Fruit fly (Drosophila melanogaster) whole organism, adult: Measurements from ENCODE around the gene CG7879.

Experiments used
- CG11617 ChIP-seq: fragments of 200-800 bp; sonication (Bioruptor generic); optimal IDR thresholded peaks from 2 replicates; lab custom pipeline; 2017; ENCODE audit warnings: mild to moderate bottlenecking, missing biosample characterization, missing genetic modification reagents, missing genetic modification characterization
- CG12768 ChIP-seq: fragments of 200-800 bp; sonication (Bioruptor generic); optimal IDR thresholded peaks from 2 replicates; lab custom pipeline; 2017; ENCODE audit warnings: missing biosample characterization, missing genetic modification characterization, mild to moderate bottlenecking, moderate library complexity, missing genetic modification reagents
- CG14711 ChIP-seq: fragments of 200-800 bp; sonication (Bioruptor generic); optimal IDR thresholded peaks from 2 replicates; lab custom pipeline; 2018; ENCODE audit warnings: missing biosample characterization, mild to moderate bottlenecking, missing genetic modification characterization, moderate library complexity
- CG1620 ChIP-seq: fragments of 200-800 bp; sonication (Bioruptor generic); optimal IDR thresholded peaks from 2 replicates; lab custom pipeline; 2016; ENCODE audit warnings: missing biosample characterization, missing genetic modification characterization
- CG33017 ChIP-seq: fragments of 200-800 bp; sonication (Bioruptor generic); optimal IDR thresholded peaks from 2 replicates; lab custom pipeline; 2018; ENCODE audit warnings: missing biosample characterization, mild to moderate bottlenecking, missing genetic modification characterization, moderate library complexity
- CG5204 ChIP-seq: fragments of 200-800 bp; sonication (Bioruptor generic); optimal IDR thresholded peaks from 2 replicates; lab custom pipeline; 2016; ENCODE audit warnings: missing biosample characterization, missing genetic modification characterization
- CG7045 ChIP-seq: fragments of 200-800 bp; sonication (Bioruptor generic); optimal IDR thresholded peaks from 2 replicates; lab custom pipeline; 2017; ENCODE audit warnings: missing biosample characterization, mild to moderate bottlenecking, missing genetic modification characterization
- CG7101 ChIP-seq: fragments of 200-800 bp; sonication (Bioruptor generic); optimal IDR thresholded peaks from 2 replicates; lab custom pipeline; 2018; ENCODE audit warnings: missing biosample characterization, mild to moderate bottlenecking, missing genetic modification characterization, moderate library complexity
- Clk ChIP-seq: fragments of 200-800 bp; sonication (Bioruptor generic); optimal IDR thresholded peaks from 2 replicates; lab custom pipeline; 2017; ENCODE audit warnings: missing biosample characterization, missing genetic modification characterization
- Crg-1 ChIP-seq: fragments of 200-800 bp; sonication (Bioruptor generic); optimal IDR thresholded peaks from 2 replicates; lab custom pipeline; 2016; ENCODE audit warnings: missing biosample characterization, missing genetic modification characterization
- Hr96 ChIP-seq: fragments of 200-800 bp; sonication (Bioruptor generic); optimal IDR thresholded peaks from 2 replicates; lab custom pipeline; 2016; ENCODE audit warnings: missing biosample characterization, missing genetic modification characterization
- Mnt ChIP-seq: fragments of 200-800 bp; sonication (Bioruptor generic); optimal IDR thresholded peaks from 2 replicates; lab custom pipeline; 2016; ENCODE audit warnings: missing biosample characterization, mild to moderate bottlenecking, missing genetic modification characterization
- bab1 ChIP-seq: fragments of 200-800 bp; sonication (Bioruptor generic); optimal IDR thresholded peaks from 3 replicates; lab custom pipeline; 2019; ENCODE audit warnings: missing biosample characterization, mild to moderate bottlenecking, missing genetic modification characterization, moderate library complexity
- cic ChIP-seq: fragments of 200-800 bp; sonication (Bioruptor generic); optimal IDR thresholded peaks from 2 replicates; lab custom pipeline; 2017; ENCODE audit warnings: missing biosample characterization, mild to moderate bottlenecking, missing genetic modification characterization, moderate library complexity
- cnc ChIP-seq, 2 experiments: fragments of >200 bp; optimal IDR thresholded peaks; 2 replicates each; lab custom pipeline; 2017
- kay ChIP-seq: fragments of 200-800 bp; sonication (Bioruptor generic); peaks from one replicate; lab custom pipeline; 2016; ENCODE audit warnings: missing biosample characterization, missing genetic modification characterization, borderline replicate concordance
- ovo ChIP-seq: fragments of 200-800 bp; sonication (Bioruptor generic); optimal IDR thresholded peaks from 2 replicates; lab custom pipeline; 2016; ENCODE audit warnings: missing biosample characterization, missing genetic modification characterization
- pad ChIP-seq: fragments of 200-800 bp; sonication (Bioruptor generic); optimal IDR thresholded peaks from 3 replicates; lab custom pipeline; 2017; ENCODE audit warnings: missing biosample characterization, missing genetic modification characterization, mild to moderate bottlenecking, moderate library complexity, missing genetic modification reagents
- tj ChIP-seq: fragments of 200-800 bp; sonication (Bioruptor generic); optimal IDR thresholded peaks from 3 replicates; lab custom pipeline; 2017; ENCODE audit warnings: missing biosample characterization, mild to moderate bottlenecking, missing genetic modification characterization, moderate library complexity
- toe ChIP-seq: fragments of 200-800 bp; sonication (Bioruptor generic); optimal IDR thresholded peaks from 2 replicates; lab custom pipeline; 2016; ENCODE audit warnings: missing biosample characterization, missing genetic modification characterization

The CG7879 gene

DNA sequence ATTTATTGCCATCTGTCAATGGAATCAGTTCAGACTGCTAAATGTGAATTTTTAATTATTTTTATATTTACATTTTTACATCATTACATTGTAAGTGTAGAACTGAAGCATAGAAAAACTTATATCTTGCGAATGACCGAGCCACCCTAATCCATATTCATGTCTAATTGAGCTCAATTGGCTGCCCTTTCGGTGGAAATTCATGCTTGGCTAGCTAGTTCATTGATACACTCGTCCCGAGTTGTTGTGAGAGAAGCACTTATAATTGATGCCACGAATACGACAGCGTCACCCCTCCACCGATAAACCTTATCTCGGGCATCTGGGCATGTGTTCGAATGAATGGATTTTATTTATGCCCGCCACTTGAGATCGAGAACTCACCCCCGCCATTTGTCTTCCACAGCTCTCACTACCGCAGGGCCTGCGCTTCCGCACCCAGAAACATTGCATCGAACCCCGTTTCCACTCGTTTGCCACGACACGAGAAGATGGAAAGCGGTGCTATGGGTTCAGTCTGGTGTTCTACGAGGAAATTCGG is 30.0 kb downstream of the CG7879 start:
- TF ChIP-seq cic (peak; percentile 7), Crg-1 (GFP tag; lab: Kevin White, UChicago) (no peak)

dm6 chr3L:1537353-1537752 is 31.1 kb downstream of the CG7879 start:
- TF ChIP-seq ovo (GFP tag; lab: Kevin White, UChicago), result peak; percentile 88
- no peak for TF ChIP-seq CG12768

DNA sequence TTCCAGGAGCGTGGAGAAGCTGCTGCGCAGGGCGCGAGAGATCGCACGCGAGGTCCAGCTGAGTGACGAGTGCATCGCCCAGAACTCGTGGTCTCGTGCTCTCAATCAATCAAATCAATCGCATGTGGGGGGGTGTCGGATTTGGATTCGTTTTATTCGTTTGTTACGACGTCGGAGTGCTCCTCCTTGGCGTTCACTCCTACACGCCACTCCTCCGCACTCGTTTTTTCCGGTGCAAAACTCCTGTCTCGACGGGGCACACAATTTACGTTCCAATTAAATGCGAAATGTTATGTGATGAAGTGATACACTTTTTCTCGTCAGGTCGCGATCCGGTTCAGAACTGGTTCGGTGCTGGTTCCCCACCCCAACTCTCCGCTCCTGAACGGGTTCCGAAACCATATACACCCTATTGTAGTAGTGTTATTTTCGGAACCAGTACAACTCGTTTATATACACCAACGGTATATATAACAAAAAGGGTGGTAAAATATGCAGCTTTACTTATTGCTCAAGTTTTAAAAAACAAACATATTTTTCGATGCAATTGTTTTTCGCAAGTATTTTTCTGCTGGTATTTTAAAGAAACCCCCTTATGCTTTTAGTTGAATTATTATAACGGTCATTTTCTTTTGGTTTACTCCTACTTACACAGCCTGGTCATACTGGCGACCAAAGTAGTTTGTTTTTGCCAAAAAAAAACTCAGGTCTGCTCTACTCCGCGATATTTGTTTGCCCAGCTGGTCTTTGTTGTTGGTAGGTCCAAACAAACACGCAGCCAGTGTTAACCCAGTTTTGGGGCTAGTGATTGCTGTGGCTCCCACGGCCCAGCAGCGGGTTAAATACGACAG is 31.7 kb downstream of the CG7879 start, which contains the start of the genes CG12091 and pns:
Gene CG12091 (minus strand): TSS at position 349 of the 851 bp plus-strand sequence.
Gene pns (plus strand): TSS at position 651 of the 851 bp plus-strand sequence.
- TF ChIP-seq Crg-1 (GFP tag; lab: Kevin White, UChicago) (peak; percentile 59), CG33017 (no peak), cic (peak; percentile 40), CG12768 (peak; percentile 24), CG11617 (GFP tag; lab: Kevin White, UChicago) (peak; percentile 50), tj (GFP tag; lab: Kevin White, UChicago) (peak; percentile 28), CG7045 (peak; percentile 59), Hr96 (GFP tag; lab: Kevin White, UChicago) (peak; percentile 57), bab1 (GFP tag; lab: Kevin White, UChicago) (peak; percentile 63), CG1620 (peak; percentile 50), cnc (optimal IDR thresholded peaks at IDR 0.05; lab: Kevin White, UChicago) (no peak), Mnt (peak; percentile 60), pad (GFP tag; lab: Kevin White, UChicago) (peak; percentile 72), kay (GFP tag; lab: Kevin White, UChicago) (no peak), CG7101 (tag; lab: Kevin White, UChicago) (peak; percentile 41), ovo (GFP tag; lab: Kevin White, UChicago) (peak; percentile 67), CG5204 (GFP tag; lab: Kevin White, UChicago) (no peak), CG14711 (peak; percentile 45), Clk (GFP tag; lab: Kevin White, UChicago) (peak; percentile 46), toe (peak; percentile 80)

- TF ChIP-seq Mnt (no peak), CG7045 (no peak), CG7101 (tag; lab: Kevin White, UChicago) (peak; percentile 49), Crg-1 (GFP tag; lab: Kevin White, UChicago) (peak; percentile 12), Clk (GFP tag; lab: Kevin White, UChicago) (no peak), bab1 (GFP tag; lab: Kevin White, UChicago) (peak; percentile 14), CG33017 (peak; percentile 17), pad (GFP tag; lab: Kevin White, UChicago) (no peak), CG11617 (GFP tag; lab: Kevin White, UChicago) (peak; percentile 42), CG14711 (peak; percentile 27), CG1620 (no peak), toe (no peak)
Measured at dm6 chr3L:1533699-1534431, 34.5 kb downstream of the CG7879 start, which contains the start of gene Iml1. Gene Iml1 (minus strand): TSS chr3L:1534034.

dm6 chr3L:1531159-1531558 is 37.2 kb downstream of the CG7879 start, which contains the start of gene Ir62a:
Gene Ir62a (minus strand): TSS chr3L:1531259.
- no peak for TF ChIP-seq CG5204 (GFP tag; lab: Kevin White, UChicago)
- TF ChIP-seq Clk (GFP tag; lab: Kevin White, UChicago), result no peak
- no peak for TF ChIP-seq tj (GFP tag; lab: Kevin White, UChicago)
- no peak for TF ChIP-seq toe
- no peak for TF ChIP-seq CG14711
- no peak for TF ChIP-seq bab1 (GFP tag; lab: Kevin White, UChicago)
- TF ChIP-seq cnc (optimal IDR thresholded peaks at IDR 0.05; lab: Kevin White, UChicago), result no peak
- no peak for TF ChIP-seq ovo (GFP tag; lab: Kevin White, UChicago)
- no peak for TF ChIP-seq CG7045
- TF ChIP-seq CG7101 (tag; lab: Kevin White, UChicago), result no peak
- TF ChIP-seq CG1620, result no peak
- no peak for TF ChIP-seq Mnt
- TF ChIP-seq pad (GFP tag; lab: Kevin White, UChicago), result no peak
- no peak for TF ChIP-seq CG11617 (GFP tag; lab: Kevin White, UChicago)
- no peak for TF ChIP-seq CG33017
